Fruit fly (Drosophila melanogaster): ENCODE results near the gene m.

Gene m

DNA sequence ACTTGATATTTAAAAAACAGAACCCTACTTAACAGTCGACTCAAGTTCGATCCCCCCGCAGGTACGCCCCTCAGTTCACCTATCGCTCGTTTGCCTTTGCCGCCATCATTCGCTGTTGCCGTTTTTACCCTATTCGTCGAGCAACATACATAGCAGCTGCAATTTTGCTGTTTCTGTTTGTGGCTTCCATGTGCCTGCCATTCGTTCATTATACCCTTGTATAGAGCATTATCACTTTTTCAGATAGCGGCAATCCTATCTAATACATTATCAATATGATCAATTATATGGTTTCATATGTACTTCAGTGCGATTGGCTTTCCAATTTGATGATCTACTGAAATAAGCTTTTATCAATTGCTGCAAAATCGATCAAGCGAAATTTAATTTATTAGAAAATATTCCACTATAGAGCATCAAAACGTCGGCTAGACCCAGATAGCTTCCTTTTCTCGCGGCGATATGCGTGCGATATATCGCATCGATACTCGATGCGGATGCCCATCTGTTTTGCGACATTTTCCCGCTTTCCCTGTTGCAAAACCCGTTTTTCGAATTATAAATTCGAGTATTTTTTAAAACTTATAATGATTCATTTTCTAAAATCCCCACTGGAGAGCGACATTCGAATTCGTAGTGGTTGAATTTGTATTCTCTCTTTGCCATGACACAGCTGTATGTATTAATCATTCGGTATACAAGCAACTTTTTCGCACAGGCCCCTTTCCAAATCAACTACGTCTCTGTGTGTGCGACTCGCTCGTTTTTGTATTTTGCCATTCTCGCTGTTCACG lies 37.9 kb upstream of the m start (continued):
- TF ChIP-seq Atf3 (GFP tag; optimal IDR thresholded peaks at IDR 0.05) (peak; percentile 61), psq (GFP tag; optimal IDR thresholded peaks at IDR 0.05) (peak; percentile 90), nmo (GFP tag; optimal IDR thresholded peaks at IDR 0.05) (peak; percentile 94), HmgZ (tag; optimal IDR thresholded peaks at IDR 0.05) (peak; percentile 87), Rfx (GFP tag; IDR thresholded peaks at IDR 0.05) (peak; percentile 87), wek (GFP tag; optimal IDR thresholded peaks at IDR 0.05) (peak; percentile 67), CHES-1-like (GFP tag; optimal IDR thresholded peaks at IDR 0.05) (peak; percentile 88), ro (GFP tag; IDR thresholded peaks at IDR 0.05) (peak; percentile 78), Fer1 (GFP tag; optimal IDR thresholded peaks at IDR 0.05) (peak; percentile 88), gt (GFP tag; IDR thresholded peaks at IDR 0.05) (no peak), Lim3 (GFP tag; IDR thresholded peaks at IDR 0.05) (no peak; the same call in 1 of the 2 replicates), CkIIα-i1 (GFP tag; IDR thresholded peaks at IDR 0.05) (no peak), CG1024 (GFP tag; IDR thresholded peaks at IDR 0.05) (no peak), lmd (GFP tag; IDR thresholded peaks at IDR 0.05) (peak; percentile 91), pb (GFP tag; optimal IDR thresholded peaks at IDR 0.05) (peak; percentile 81), hb (GFP tag; IDR thresholded peaks at IDR 0.05; ENCODE audit: partially characterized antibody) (peak; percentile 54; the same call in 1 of the 3 replicates), abd-A (tag; optimal IDR thresholded peaks at IDR 0.05) (peak; percentile 18), CG12219 (GFP tag; optimal IDR thresholded peaks at IDR 0.05) (peak; percentile 86), ewg (GFP tag; optimal IDR thresholded peaks at IDR 0.05) (peak; percentile 69), CG10267 (tag; optimal IDR thresholded peaks at IDR 0.05) (peak; percentile 81), z (GFP tag; IDR thresholded peaks at IDR 0.05) (no peak), ato (GFP tag; IDR thresholded peaks at IDR 0.05; ENCODE audit: partially characterized antibody) (peak; percentile 34; the same call in 1 of the 2 replicates), CG18619 (GFP tag; optimal IDR thresholded peaks at IDR 0.05) (peak; percentile 89), CG11093 (GFP tag; IDR thresholded peaks at IDR 0.05) (peak; percentile 76; the same call in 2 of the 3 replicates), C15 (GFP tag; IDR thresholded peaks at IDR 0.05) (0 out of 3 replicates have a peak, but pooled peaks have one; percentile 25), Xbp1 (GFP tag; optimal IDR thresholded peaks at IDR 0.05) (peak; percentile 88), Spps (tag; optimal IDR thresholded peaks at IDR 0.05) (peak; percentile 62), tup (GFP tag; optimal IDR thresholded peaks at IDR 0.05) (peak; percentile 48), zen2 (GFP tag; IDR thresholded peaks at IDR 0.05; ENCODE audit: partially characterized antibody) (peak; percentile 63; the same call in 1 of the 3 replicates), CG7786 (GFP tag; optimal IDR thresholded peaks at IDR 0.05) (peak; percentile 83), CG7987 (GFP tag; optimal IDR thresholded peaks at IDR 0.05) (peak; percentile 53), CG15269 (tag; optimal IDR thresholded peaks at IDR 0.05) (peak; percentile 90), Hsf (GFP tag; optimal IDR thresholded peaks at IDR 0.05) (peak; percentile 90), sd (tag; optimal IDR thresholded peaks at IDR 0.05) (peak; percentile 74), CG6854 (GFP tag; optimal IDR thresholded peaks at IDR 0.05) (peak; percentile 85), Dad (GFP tag; optimal IDR thresholded peaks at IDR 0.05) (peak; percentile 72), Ptx1 (GFP tag; IDR thresholded peaks at IDR 0.05) (peak; percentile 89), lbe (GFP tag; optimal IDR thresholded peaks at IDR 0.05) (peak; percentile 82), CG12391 (tag; optimal IDR thresholded peaks at IDR 0.05) (peak; percentile 89), row (GFP tag; IDR thresholded peaks at IDR 0.05) (peak; percentile 97), gcm (GFP tag; optimal IDR thresholded peaks at IDR 0.05) (peak; percentile 86), usp (GFP tag; optimal IDR thresholded peaks at IDR 0.05) (no peak), CG13424 (tag; optimal IDR thresholded peaks at IDR 0.05) (peak; percentile 89), amos (GFP tag; IDR thresholded peaks at IDR 0.05; ENCODE audit: partially characterized antibody) (peak; percentile 72), nerfin-1 (tag; optimal IDR thresholded peaks at IDR 0.05) (peak; percentile 81), CG7372 (GFP tag; IDR thresholded peaks at IDR 0.05) (peak; percentile 70), peb (GFP tag; IDR thresholded peaks at IDR 0.05) (peak; percentile 49; the same call in 1 of the 2 replicates), luna (GFP tag; optimal IDR thresholded peaks at IDR 0.05) (peak; percentile 25), zfh2 (GFP tag; optimal IDR thresholded peaks at IDR 0.05) (peak; percentile 83)
